Worm (Caenorhabditis elegans) whole organism, L4 larva: ENCODE data around the gene K12G11.6.

ENCODE experiments used
- F10B5.3 ChIP-seq: sonication (generic microtip); optimal IDR thresholded peaks from 2 replicates; lab custom pipeline; 2016; ENCODE audit warnings: mild to moderate bottlenecking, missing genetic modification characterization, missing compliant biosample characterization
- F26F4.8 ChIP-seq: fragments of 200-800 bp; sonication (Bioruptor generic); conservative IDR thresholded peaks from 2 replicates; pipeline ENCODE4 v1.3.6; 2022; ENCODE audit warnings: missing genetic modification characterization, missing compliant biosample characterization
- T20F7.1 ChIP-seq: fragments of 200-800 bp; sonication (Bioruptor generic); optimal IDR thresholded peaks from 2 replicates; lab custom pipeline; 2018; ENCODE audit warnings: mild to moderate bottlenecking, missing genetic modification characterization, missing compliant biosample characterization
- Y105C5A.15 ChIP-seq: fragments of 200-800 bp; sonication (Bioruptor generic); IDR thresholded peaks from 2 replicates; pipeline ENCODE4 v1.3.6; 2022; ENCODE audit warnings: missing genetic modification characterization, missing compliant biosample characterization
- ZK546.5 ChIP-seq, 2 experiments: sonication (generic microtip); optimal IDR thresholded peaks; 2 replicates each; lab custom pipeline; 2017; ENCODE audit warnings: missing biosample characterization in 2 of 2, missing genetic modification characterization in 2 of 2
- ceh-20 ChIP-seq: fragments of 200-800 bp; sonication (Bioruptor generic); IDR thresholded peaks from 2 replicates; pipeline ENCODE4 v1.3.6; 2022; ENCODE audit warnings: missing genetic modification reagents, missing genetic modification characterization, missing compliant biosample characterization
- ceh-32 ChIP-seq: sonication (generic microtip); optimal IDR thresholded peaks from 2 replicates; lab custom pipeline; 2016; ENCODE audit warnings: mild to moderate bottlenecking, missing genetic modification characterization, missing compliant biosample characterization; ENCODE audit not compliant: poor library complexity
- ceh-44 ChIP-seq: fragments of 200-800 bp; sonication (Bioruptor generic); IDR thresholded peaks from 2 replicates; pipeline ENCODE4 v1.3.6; 2022; ENCODE audit warnings: missing genetic modification reagents, missing genetic modification characterization, missing compliant biosample characterization
- ceh-62 ChIP-seq: sonication (generic microtip); optimal IDR thresholded peaks from 2 replicates; lab custom pipeline; 2017; ENCODE audit warnings: missing biosample characterization, missing genetic modification characterization
- ctbp-1 ChIP-seq: fragments of 200-800 bp; sonication (Bioruptor generic); IDR thresholded peaks from 2 replicates; pipeline ENCODE4 v1.3.6; 2022; ENCODE audit warnings: missing genetic modification reagents, missing genetic modification characterization, missing compliant biosample characterization
- daf-16 ChIP-seq, 3 experiments: sonication (generic microtip); optimal IDR thresholded peaks; 2 replicates each; lab custom pipeline; 2016 to 2017; ENCODE audit warnings: missing genetic modification characterization in 3 of 3, missing genetic modification reagents in 3 of 3, mild to moderate bottlenecking in 2 of 3, missing compliant biosample characterization in 2 of 3, missing biosample characterization in 1 of 3, moderate library complexity in 1 of 3
- dmd-6 ChIP-seq: fragments of 200-800 bp; sonication (Bioruptor generic); IDR thresholded peaks from 2 replicates; pipeline ENCODE4 v1.3.6; 2022; ENCODE audit warnings: missing genetic modification reagents, missing genetic modification characterization, missing compliant biosample characterization
- dve-1 ChIP-seq: sonication (generic microtip); optimal IDR thresholded peaks from 2 replicates; lab custom pipeline; 2017; ENCODE audit warnings: antibody characterized with exemption, mild to moderate bottlenecking, missing genetic modification characterization, missing compliant biosample characterization; ENCODE audit not compliant: insufficient read depth
- egl-43 ChIP-seq: fragments of 200-800 bp; sonication (Bioruptor generic); IDR thresholded peaks from 2 replicates; pipeline ENCODE4 v1.3.6; 2022; ENCODE audit warnings: missing genetic modification reagents, missing genetic modification characterization, missing compliant biosample characterization
- fkh-10 ChIP-seq: fragments of 150-350 bp; optimal IDR thresholded peaks from 2 replicates; lab custom pipeline; 2014; ENCODE audit warnings: missing biosample characterization, missing genetic modification reagents, missing genetic modification characterization
- fos-1 ChIP-seq: fragments of 150-350 bp; optimal IDR thresholded peaks from 2 replicates; lab custom pipeline; 2014; ENCODE audit warnings: missing biosample characterization, missing genetic modification characterization
- hlh-11 ChIP-seq: fragments of 200-800 bp; sonication (Bioruptor generic); optimal IDR thresholded peaks from 2 replicates; lab custom pipeline; 2018; ENCODE audit warnings: mild to moderate bottlenecking, missing genetic modification characterization, missing compliant biosample characterization
- hlh-30 ChIP-seq: sonication (generic microtip); optimal IDR thresholded peaks from 2 replicates; lab custom pipeline; 2017; ENCODE audit warnings: antibody characterized with exemption, mild to moderate bottlenecking, missing genetic modification characterization, missing compliant biosample characterization; ENCODE audit not compliant: insufficient read depth
- lin-1 ChIP-seq: fragments of 200-800 bp; sonication (Bioruptor generic); IDR thresholded peaks from 2 replicates; pipeline ENCODE4 v1.3.6; 2022; ENCODE audit warnings: missing genetic modification reagents, missing genetic modification characterization, missing compliant biosample characterization
- lin-13 ChIP-seq: fragments of 150-350 bp; optimal IDR thresholded peaks from 2 replicates; lab custom pipeline; 2014; ENCODE audit warnings: missing biosample characterization, missing genetic modification reagents, missing genetic modification characterization
- lin-29 ChIP-seq: fragments of 200-800 bp; sonication (Bioruptor generic); IDR thresholded peaks from 2 replicates; pipeline ENCODE4 v1.3.6; 2022; ENCODE audit warnings: missing genetic modification reagents, missing genetic modification characterization, missing compliant biosample characterization
- lir-3 ChIP-seq: sonication (generic microtip); optimal IDR thresholded peaks from 2 replicates; lab custom pipeline; 2016; ENCODE audit warnings: mild to moderate bottlenecking, missing genetic modification characterization, missing compliant biosample characterization
- mdl-1 ChIP-seq, 2 experiments: fragments of 150-350 bp in 1 of 2; sonication (generic microtip) in 1 of 2; optimal IDR thresholded peaks; 2 replicates each; lab custom pipeline; 2014 to 2017; ENCODE audit warnings: missing biosample characterization in 2 of 2, missing genetic modification characterization in 2 of 2
- mdt-29 ChIP-seq: fragments of 200-800 bp; sonication (Bioruptor generic); IDR thresholded peaks from 2 replicates; pipeline ENCODE4 v1.3.6; 2022; ENCODE audit warnings: missing genetic modification reagents, missing genetic modification characterization, missing compliant biosample characterization
- mep-1 ChIP-seq: fragments of 150-350 bp; sonication (generic microtip); optimal IDR thresholded peaks from 3 replicates; lab custom pipeline; 2014; ENCODE audit warnings: missing biosample characterization, missing genetic modification characterization
- mxl-2 ChIP-seq: fragments of 200-800 bp; sonication (Bioruptor generic); conservative IDR thresholded peaks from 2 replicates; pipeline ENCODE4 v1.3.6; 2022; ENCODE audit warnings: missing genetic modification reagents, missing genetic modification characterization, missing compliant biosample characterization
- nhr-11 ChIP-seq: fragments of 150-350 bp; optimal IDR thresholded peaks from 2 replicates; lab custom pipeline; 2014; ENCODE audit warnings: missing biosample characterization, missing genetic modification characterization
- nhr-237 ChIP-seq: sonication (generic microtip); optimal IDR thresholded peaks from 2 replicates; lab custom pipeline; 2017; ENCODE audit warnings: missing biosample characterization, missing genetic modification characterization
- nhr-25 ChIP-seq: sonication (generic microtip); optimal IDR thresholded peaks from 2 replicates; lab custom pipeline; 2017; ENCODE audit warnings: missing genetic modification characterization, mild to moderate bottlenecking, missing compliant biosample characterization, antibody characterized with exemption, moderate library complexity, borderline replicate concordance; ENCODE audit not compliant: insufficient read depth
- nhr-28 ChIP-seq: fragments of 150-350 bp; optimal IDR thresholded peaks from 2 replicates; lab custom pipeline; 2014; ENCODE audit warnings: missing biosample characterization, missing genetic modification characterization
- nhr-6 ChIP-seq: fragments of 150-350 bp; optimal IDR thresholded peaks from 2 replicates; lab custom pipeline; 2014; ENCODE audit warnings: missing biosample characterization, missing genetic modification characterization
- nhr-76 ChIP-seq: fragments of 150-350 bp; optimal IDR thresholded peaks from 2 replicates; lab custom pipeline; 2014; ENCODE audit warnings: missing biosample characterization, missing genetic modification characterization
- pha-4 ChIP-seq, 2 experiments: fragments of 150-350 bp in 1 of 2; fragments of 200-800 bp in 1 of 2; sonication (Bioruptor generic) in 1 of 2; IDR thresholded peaks in 1 of 2; optimal IDR thresholded peaks in 1 of 2; 2 replicates each; pipeline versions ENCODE4 v1.3.6 to Lab custom; 2014 to 2022; ENCODE audit warnings: missing genetic modification characterization in 2 of 2, missing genetic modification reagents in 2 of 2, missing biosample characterization in 1 of 2, missing compliant biosample characterization in 1 of 2
- php-3 ChIP-seq: fragments of 200-800 bp; sonication (Bioruptor generic); IDR thresholded peaks from 2 replicates; pipeline ENCODE4 v1.3.6; 2022; ENCODE audit warnings: missing genetic modification reagents, missing genetic modification characterization, missing compliant biosample characterization
- pqm-1 ChIP-seq: sonication (generic microtip); optimal IDR thresholded peaks from 2 replicates; lab custom pipeline; 2017; ENCODE audit warnings: missing biosample characterization, missing genetic modification characterization
- saeg-2 ChIP-seq: fragments of 200-800 bp; sonication (Bioruptor generic); IDR thresholded peaks from 2 replicates; pipeline ENCODE4 v1.3.6; 2022; ENCODE audit warnings: missing genetic modification reagents, missing genetic modification characterization, missing compliant biosample characterization
- sdz-12 ChIP-seq: fragments of 200-800 bp; sonication (Bioruptor generic); optimal IDR thresholded peaks from 2 replicates; lab custom pipeline; 2018; ENCODE audit warnings: mild to moderate bottlenecking, missing genetic modification characterization, missing compliant biosample characterization
- tag-97 ChIP-seq: fragments of 200-800 bp; sonication (Bioruptor generic); IDR thresholded peaks from 2 replicates; pipeline ENCODE4 v1.3.6; 2022; ENCODE audit warnings: missing genetic modification characterization, missing compliant biosample characterization
- unc-130 ChIP-seq: sonication (generic microtip); optimal IDR thresholded peaks from 2 replicates; lab custom pipeline; 2016; ENCODE audit warnings: missing genetic modification reagents, missing genetic modification characterization, missing compliant biosample characterization
- unc-62 ChIP-seq, 3 experiments: fragments of 150-350 bp in 1 of 3; sonication (generic microtip); optimal IDR thresholded peaks in 2 of 3; peaks in 1 of 3; 1 replicate in 1 of 3; 2 replicates in 2 of 3; lab custom pipeline; 2014 to 2017; ENCODE audit warnings: missing biosample characterization in 3 of 3, missing genetic modification characterization in 3 of 3, missing genetic modification reagents in 3 of 3, missing genotype in 1 of 3
- zag-1 ChIP-seq: fragments of 150-350 bp; optimal IDR thresholded peaks from 2 replicates; lab custom pipeline; 2014; ENCODE audit warnings: missing biosample characterization, missing genetic modification characterization
- zfp-3 ChIP-seq: fragments of 200-800 bp; sonication (Bioruptor generic); conservative IDR thresholded peaks from 2 replicates; pipeline ENCODE4 v1.3.6; 2022; ENCODE audit warnings: missing genetic modification reagents, missing genetic modification characterization, missing compliant biosample characterization

The K12G11.6 gene

DNA sequence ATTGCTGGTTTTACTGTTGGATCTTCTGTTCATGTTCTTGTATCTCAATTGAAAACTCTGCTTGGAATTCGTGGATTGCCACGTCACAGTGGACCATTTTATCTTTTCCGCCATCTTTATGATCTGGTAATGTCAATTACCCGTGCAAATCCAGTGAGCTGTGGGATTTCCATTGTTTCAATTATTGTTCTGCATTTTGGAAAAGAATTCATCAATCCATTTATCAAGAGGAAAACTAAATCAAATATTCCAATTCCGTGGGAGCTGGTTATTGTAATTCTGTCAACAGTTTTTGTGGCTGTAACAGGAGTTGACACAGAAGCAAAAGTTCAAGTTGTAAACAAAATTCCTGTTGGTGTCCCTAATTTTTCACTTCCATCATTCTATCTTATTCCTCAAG is 17.5 kb upstream of the K12G11.6 start:
- TF ChIP-seq daf-16 (GFP tag; optimal IDR thresholded peaks at IDR 0.05; lab: Kevin White, UChicago) (no peak), daf-16 (tag; optimal IDR thresholded peaks at IDR 0.05; lab: Kevin White, UChicago) (no peak), fos-1 (tag; lab: Kevin White, UChicago) (no peak), unc-62 (GFP tag; optimal IDR thresholded peaks at IDR 0.05 in 1 of 2; lab: Kevin White, UChicago) (peak in 1 of 2 experiments; percentile 92), unc-62 (tag; optimal IDR thresholded peaks at IDR 0.05; lab: Kevin White, UChicago) (no peak), tag-97 (GFP tag; lab: Robert Waterston, UW) (no peak), lin-29 (GFP tag; lab: Robert Waterston, UW) (no peak)

DNA sequence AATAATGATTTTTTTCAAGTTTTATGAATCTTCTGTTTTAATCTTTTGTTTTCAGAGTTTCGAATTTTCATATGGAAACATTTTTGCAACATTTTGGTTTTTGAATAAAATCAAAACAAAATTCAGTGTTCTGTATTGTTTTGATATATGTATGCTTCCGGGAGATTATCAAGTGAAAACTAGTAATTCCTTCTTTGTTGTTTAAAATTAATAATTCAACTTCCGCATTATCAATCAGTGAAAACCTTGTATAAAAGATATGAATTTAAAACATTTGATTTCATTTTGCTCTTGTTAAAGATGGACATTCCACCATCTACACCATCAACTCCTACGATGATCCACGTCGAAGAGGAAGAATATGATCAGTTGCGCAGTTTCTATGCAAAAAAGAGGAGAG is 14.4 kb upstream of the K12G11.6 start, which contains the start of gene sulp-5:
sulp-5 (plus strand) TSS at position 301 of the 400 bp plus-strand sequence.
- TF ChIP-seq F10B5.3 (tag; lab: Kevin White, UChicago) (no peak), ctbp-1 (GFP tag; lab: Robert Waterston, UW) (no peak), nhr-28 (tag; lab: Kevin White, UChicago) (no peak), saeg-2 (GFP tag; lab: Robert Waterston, UW) (no peak), F26F4.8 (no peak), unc-130 (GFP tag; lab: Kevin White, UChicago) (no peak)

- TF ChIP-seq unc-62 (GFP tag; optimal IDR thresholded peaks at IDR 0.05 in 1 of 2; lab: Kevin White, UChicago) (peak in 1 of 2 experiments; percentile 92), unc-62 (tag; optimal IDR thresholded peaks at IDR 0.05; lab: Kevin White, UChicago) (no peak), nhr-28 (tag; lab: Kevin White, UChicago) (peak; percentile 33), lin-1 (no peak), fkh-10 (GFP tag; lab: Kevin White, UChicago) (no peak), mdl-1 (tag; optimal IDR thresholded peaks at IDR 0.05; lab: Kevin White, UChicago) (peak in 1 of 2 experiments; percentile 7)
Observed at ce11 chrV:11883215-11883614, 10.9 kb upstream of the K12G11.6 start.

DNA sequence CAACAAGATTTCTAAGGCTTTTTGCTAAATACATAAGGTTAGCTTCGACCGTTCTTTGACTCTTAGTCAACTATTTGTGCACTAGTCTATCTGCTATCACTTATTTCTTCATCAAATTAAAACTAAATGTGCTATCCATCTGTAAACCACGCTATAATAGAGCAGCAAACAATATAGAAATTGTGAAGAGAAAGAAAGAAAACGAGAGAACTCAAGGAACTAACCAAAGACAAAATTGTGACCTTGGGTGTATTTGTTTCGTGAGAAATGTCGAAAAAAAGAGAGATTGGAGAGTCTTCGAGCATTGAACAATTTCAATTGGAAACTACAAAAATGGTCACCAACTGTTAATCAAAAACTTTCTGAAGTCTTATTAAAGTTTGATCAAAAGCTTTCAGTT is 9.0 kb upstream of the K12G11.6 start:
- no peak for TF ChIP-seq ceh-32 (tag; lab: Kevin White, UChicago)
- TF ChIP-seq pqm-1 (tag; lab: Kevin White, UChicago) = peak; percentile 29
- no peak for TF ChIP-seq zag-1 (tag; lab: Kevin White, UChicago)
- TF ChIP-seq ZK546.5 (tag; optimal IDR thresholded peaks at IDR 0.05; lab: Kevin White, UChicago) = no peak
- no peak for TF ChIP-seq saeg-2 (GFP tag; lab: Robert Waterston, UW)
- no peak for TF ChIP-seq lir-3 (tag; lab: Kevin White, UChicago)
- TF ChIP-seq dve-1 (tag; lab: Kevin White, UChicago) = peak; percentile 77
- no peak for TF ChIP-seq nhr-25 (tag; lab: Kevin White, UChicago)
- no peak for TF ChIP-seq pha-4 (GFP tag; IDR thresholded peaks at IDR 0.05; lab: Robert Waterston, UW)
- no peak for TF ChIP-seq pha-4 (tag; optimal IDR thresholded peaks at IDR 0.05; lab: Kevin White, UChicago)
- TF ChIP-seq nhr-76 (tag; lab: Kevin White, UChicago) = no peak
- TF ChIP-seq T20F7.1 = no peak
- peak; percentile 83 for TF ChIP-seq dmd-6 (GFP tag; lab: Robert Waterston, UW)
- peak; percentile 18 for TF ChIP-seq hlh-30 (tag; lab: Kevin White, UChicago)
- TF ChIP-seq mep-1 = peak; percentile 28
- no peak for TF ChIP-seq nhr-11 (tag; lab: Kevin White, UChicago)
- no peak for TF ChIP-seq lin-13
- TF ChIP-seq php-3 (GFP tag; lab: Robert Waterston, UW) = no peak
- peak in 1 of 2 experiments; percentile 56 for TF ChIP-seq mdl-1 (tag; optimal IDR thresholded peaks at IDR 0.05; lab: Kevin White, UChicago)
- TF ChIP-seq ceh-44 (GFP tag; lab: Robert Waterston, UW) = no peak
- TF ChIP-seq Y105C5A.15 = no peak
- no peak for TF ChIP-seq zfp-3 (GFP tag; lab: Robert Waterston, UW)
- TF ChIP-seq nhr-28 (tag; lab: Kevin White, UChicago) = peak; percentile 84
- no peak for TF ChIP-seq ceh-62 (tag; lab: Kevin White, UChicago)
- TF ChIP-seq mdt-29 = no peak
- no peak for TF ChIP-seq daf-16 (GFP tag; optimal IDR thresholded peaks at IDR 0.05; lab: Kevin White, UChicago)
- peak; percentile 82 for TF ChIP-seq daf-16 (tag; optimal IDR thresholded peaks at IDR 0.05; lab: Kevin White, UChicago)
- no peak for TF ChIP-seq hlh-11 (tag; lab: Kevin White, UChicago)
- TF ChIP-seq egl-43 = no peak
- TF ChIP-seq mxl-2 = no peak
- TF ChIP-seq F26F4.8 = no peak
- TF ChIP-seq nhr-6 (tag; lab: Kevin White, UChicago) = no peak
- no peak for TF ChIP-seq nhr-237 (tag; lab: Kevin White, UChicago)
- TF ChIP-seq ceh-20 (GFP tag; lab: Robert Waterston, UW) = no peak
- no peak for TF ChIP-seq sdz-12
